Worm (Caenorhabditis elegans) whole organism, L4 larva: ENCODE measurements around the gene C05A2.4.

Experiments used
- F10B5.3 ChIP-seq: sonication (generic microtip); optimal IDR thresholded peaks from 2 replicates; lab custom pipeline; 2016; ENCODE audit warnings: mild to moderate bottlenecking, missing genetic modification characterization, missing compliant biosample characterization
- F37D6.2 ChIP-seq: sonication (generic microtip); optimal IDR thresholded peaks from 2 replicates; lab custom pipeline; 2016; ENCODE audit warnings: mild to moderate bottlenecking, missing genetic modification characterization, missing compliant biosample characterization
- R02D3.7 ChIP-seq: fragments of 150-350 bp; sonication (generic microtip); optimal IDR thresholded peaks from 3 replicates; lab custom pipeline; 2014; ENCODE audit warnings: missing biosample characterization, missing genetic modification characterization
- Y75B8A.6 ChIP-seq: fragments of 200-800 bp; sonication (Bioruptor generic); IDR thresholded peaks from 2 replicates; pipeline ENCODE4 v1.3.6; 2022; ENCODE audit warnings: missing genetic modification reagents, missing genetic modification characterization, missing compliant biosample characterization
- ZK546.5 ChIP-seq, 2 experiments: sonication (generic microtip); optimal IDR thresholded peaks; 2 replicates each; lab custom pipeline; 2017; ENCODE audit warnings: missing biosample characterization in 2 of 2, missing genetic modification characterization in 2 of 2
- aha-1 ChIP-seq: fragments of 150-350 bp; peaks from one replicate; lab custom pipeline; 2014; ENCODE audit warnings: missing biosample characterization, missing genetic modification characterization
- ceh-28 ChIP-seq: fragments of 150-350 bp; optimal IDR thresholded peaks from 2 replicates; lab custom pipeline; 2014; ENCODE audit warnings: missing biosample characterization, missing genetic modification reagents, missing genetic modification characterization
- daf-12 ChIP-seq: fragments of 150-350 bp; optimal IDR thresholded peaks from 2 replicates; lab custom pipeline; 2014; ENCODE audit warnings: missing biosample characterization, missing genetic modification reagents, missing genetic modification characterization
- dmd-6 ChIP-seq: fragments of 200-800 bp; sonication (Bioruptor generic); IDR thresholded peaks from 2 replicates; pipeline ENCODE4 v1.3.6; 2022; ENCODE audit warnings: missing genetic modification reagents, missing genetic modification characterization, missing compliant biosample characterization
- dmd-8 ChIP-seq: fragments of 200-800 bp; sonication (Bioruptor generic); IDR thresholded peaks from 2 replicates; pipeline ENCODE4 v1.3.6; 2022; ENCODE audit warnings: missing genetic modification characterization, missing compliant biosample characterization
- dmd-9 ChIP-seq: fragments of 200-800 bp; sonication (Bioruptor generic); IDR thresholded peaks from 2 replicates; pipeline ENCODE4 v1.3.6; 2022; ENCODE audit warnings: missing genetic modification reagents, missing genetic modification characterization, missing compliant biosample characterization
- dve-1 ChIP-seq: sonication (generic microtip); optimal IDR thresholded peaks from 2 replicates; lab custom pipeline; 2017; ENCODE audit warnings: antibody characterized with exemption, mild to moderate bottlenecking, missing genetic modification characterization, missing compliant biosample characterization; ENCODE audit not compliant: insufficient read depth
- hlh-11 ChIP-seq: fragments of 200-800 bp; sonication (Bioruptor generic); optimal IDR thresholded peaks from 2 replicates; lab custom pipeline; 2018; ENCODE audit warnings: mild to moderate bottlenecking, missing genetic modification characterization, missing compliant biosample characterization
- hlh-30 ChIP-seq: sonication (generic microtip); optimal IDR thresholded peaks from 2 replicates; lab custom pipeline; 2017; ENCODE audit warnings: antibody characterized with exemption, mild to moderate bottlenecking, missing genetic modification characterization, missing compliant biosample characterization; ENCODE audit not compliant: insufficient read depth
- hmg-1.1 ChIP-seq: fragments of 200-800 bp; sonication (Bioruptor generic); IDR thresholded peaks from 2 replicates; pipeline ENCODE4 v1.3.6; 2022; ENCODE audit warnings: missing genetic modification reagents, missing genetic modification characterization, missing compliant biosample characterization
- jun-1 ChIP-seq: fragments of 150-350 bp; optimal IDR thresholded peaks from 2 replicates; lab custom pipeline; 2014; ENCODE audit warnings: missing biosample characterization, missing genetic modification reagents, missing genetic modification characterization
- lim-7 ChIP-seq: fragments of 200-800 bp; sonication (Bioruptor generic); IDR thresholded peaks from 2 replicates; pipeline ENCODE4 v1.3.6; 2022; ENCODE audit warnings: missing genetic modification characterization, missing compliant biosample characterization
- lsy-2 ChIP-seq, 2 experiments: fragments of 150-350 bp in 1 of 2; sonication (generic microtip) in 1 of 2; optimal IDR thresholded peaks; 2 replicates each; lab custom pipeline; 2014 to 2017; ENCODE audit warnings: missing biosample characterization in 2 of 2, missing genetic modification characterization in 2 of 2
- madf-5 ChIP-seq, 2 experiments: fragments of 200-800 bp; sonication (Bioruptor generic); IDR thresholded peaks; 2 replicates each; pipeline ENCODE4 v1.3.6; 2022; ENCODE audit warnings: missing compliant biosample characterization in 2 of 2, missing genetic modification characterization in 2 of 2
- mdl-1 ChIP-seq, 2 experiments: fragments of 150-350 bp in 1 of 2; sonication (generic microtip) in 1 of 2; optimal IDR thresholded peaks; 2 replicates each; lab custom pipeline; 2014 to 2017; ENCODE audit warnings: missing biosample characterization in 2 of 2, missing genetic modification characterization in 2 of 2
- mdt-29 ChIP-seq: fragments of 200-800 bp; sonication (Bioruptor generic); IDR thresholded peaks from 2 replicates; pipeline ENCODE4 v1.3.6; 2022; ENCODE audit warnings: missing genetic modification reagents, missing genetic modification characterization, missing compliant biosample characterization
- mep-1 ChIP-seq: fragments of 150-350 bp; sonication (generic microtip); optimal IDR thresholded peaks from 3 replicates; lab custom pipeline; 2014; ENCODE audit warnings: missing biosample characterization, missing genetic modification characterization
- mes-2 ChIP-seq: sonication (generic microtip); optimal IDR thresholded peaks from 2 replicates; lab custom pipeline; 2016; ENCODE audit warnings: missing genotype, mild to moderate bottlenecking, missing genetic modification characterization, missing compliant biosample characterization; ENCODE audit not compliant: poor library complexity, severe bottlenecking
- mxl-2 ChIP-seq: fragments of 200-800 bp; sonication (Bioruptor generic); conservative IDR thresholded peaks from 2 replicates; pipeline ENCODE4 v1.3.6; 2022; ENCODE audit warnings: missing genetic modification reagents, missing genetic modification characterization, missing compliant biosample characterization
- mxl-3 ChIP-seq: fragments of 200-800 bp; sonication (Bioruptor generic); optimal IDR thresholded peaks from 2 replicates; lab custom pipeline; 2018; ENCODE audit warnings: mild to moderate bottlenecking, missing genetic modification characterization, missing compliant biosample characterization
- nhr-102 ChIP-seq: sonication (generic microtip); optimal IDR thresholded peaks from 2 replicates; lab custom pipeline; 2016; ENCODE audit warnings: mild to moderate bottlenecking, missing genetic modification characterization, moderate library complexity, missing compliant biosample characterization
- nhr-11 ChIP-seq: fragments of 150-350 bp; optimal IDR thresholded peaks from 2 replicates; lab custom pipeline; 2014; ENCODE audit warnings: missing biosample characterization, missing genetic modification characterization
- nhr-25 ChIP-seq: sonication (generic microtip); optimal IDR thresholded peaks from 2 replicates; lab custom pipeline; 2017; ENCODE audit warnings: missing genetic modification characterization, mild to moderate bottlenecking, missing compliant biosample characterization, antibody characterized with exemption, moderate library complexity, borderline replicate concordance; ENCODE audit not compliant: insufficient read depth
- nhr-28 ChIP-seq: fragments of 150-350 bp; optimal IDR thresholded peaks from 2 replicates; lab custom pipeline; 2014; ENCODE audit warnings: missing biosample characterization, missing genetic modification characterization
- nhr-42 ChIP-seq: fragments of 200-800 bp; sonication (Bioruptor generic); IDR thresholded peaks from 2 replicates; pipeline ENCODE4 v1.3.6; 2022; ENCODE audit warnings: missing genetic modification characterization, missing compliant biosample characterization
- nhr-48 ChIP-seq: sonication (generic microtip); optimal IDR thresholded peaks from 2 replicates; lab custom pipeline; 2016; ENCODE audit warnings: mild to moderate bottlenecking, missing genetic modification characterization, missing compliant biosample characterization
- pha-4 ChIP-seq, 2 experiments: fragments of 150-350 bp in 1 of 2; fragments of 200-800 bp in 1 of 2; sonication (Bioruptor generic) in 1 of 2; IDR thresholded peaks in 1 of 2; optimal IDR thresholded peaks in 1 of 2; 2 replicates each; pipeline versions ENCODE4 v1.3.6 to Lab custom; 2014 to 2022; ENCODE audit warnings: missing genetic modification characterization in 2 of 2, missing genetic modification reagents in 2 of 2, missing biosample characterization in 1 of 2, missing compliant biosample characterization in 1 of 2
- rbr-2 ChIP-seq: sonication (generic microtip); optimal IDR thresholded peaks from 2 replicates; lab custom pipeline; 2016; ENCODE audit warnings: missing genotype, missing genetic modification characterization, missing compliant biosample characterization
- spr-1 ChIP-seq: sonication (generic microtip); optimal IDR thresholded peaks from 2 replicates; lab custom pipeline; 2016; ENCODE audit warnings: mild to moderate bottlenecking, missing genetic modification characterization, missing compliant biosample characterization
- spr-3 ChIP-seq: fragments of 200-800 bp; sonication (Bioruptor generic); optimal IDR thresholded peaks from 2 replicates; lab custom pipeline; 2018; ENCODE audit warnings: mild to moderate bottlenecking, missing genetic modification characterization, missing compliant biosample characterization
- unc-39 ChIP-seq: sonication (generic microtip); optimal IDR thresholded peaks from 2 replicates; lab custom pipeline; 2017; ENCODE audit warnings: missing biosample characterization, missing genetic modification characterization
- unc-62 ChIP-seq, 3 experiments: fragments of 150-350 bp in 1 of 3; sonication (generic microtip); optimal IDR thresholded peaks in 2 of 3; peaks in 1 of 3; 1 replicate in 1 of 3; 2 replicates in 2 of 3; lab custom pipeline; 2014 to 2017; ENCODE audit warnings: missing biosample characterization in 3 of 3, missing genetic modification characterization in 3 of 3, missing genetic modification reagents in 3 of 3, missing genotype in 1 of 3
- zfp-3 ChIP-seq: fragments of 200-800 bp; sonication (Bioruptor generic); conservative IDR thresholded peaks from 2 replicates; pipeline ENCODE4 v1.3.6; 2022; ENCODE audit warnings: missing genetic modification reagents, missing genetic modification characterization, missing compliant biosample characterization
- zip-2 ChIP-seq: fragments of 150-350 bp; optimal IDR thresholded peaks from 2 replicates; lab custom pipeline; 2014; ENCODE audit warnings: missing biosample characterization, missing genetic modification characterization
- ztf-7 ChIP-seq: fragments of 150-350 bp; optimal IDR thresholded peaks from 2 replicates; lab custom pipeline; 2014; ENCODE audit warnings: missing biosample characterization, missing genetic modification characterization

Gene C05A2.4

ce11 chrV:10716865-10717713, 21.8 kb downstream of the C05A2.4 start (continued):
- TF ChIP-seq hmg-1.1 (GFP tag; lab: Robert Waterston, UW) (peak; percentile 15; the same call in 1 of the 2 replicates), nhr-48 (tag; lab: Kevin White, UChicago) (peak; percentile 52), F37D6.2 (tag; lab: Kevin White, UChicago) (peak; percentile 8), rbr-2 (peak; percentile 6), dmd-6 (GFP tag; lab: Robert Waterston, UW) (peak; percentile 20; the same call in 1 of the 2 replicates), nhr-102 (no peak), aha-1 (tag; lab: Kevin White, UChicago) (peak; percentile 99), lsy-2 (tag; optimal IDR thresholded peaks at IDR 0.05; lab: Kevin White, UChicago) (peak; percentile 29 to 44), daf-12 (tag; lab: Kevin White, UChicago) (no peak), mes-2 (tag; lab: Kevin White, UChicago) (peak; percentile 31), spr-1 (tag; lab: Kevin White, UChicago) (no peak), nhr-25 (tag; lab: Kevin White, UChicago) (peak; percentile 92), mdl-1 (tag; optimal IDR thresholded peaks at IDR 0.05; lab: Kevin White, UChicago) (peak; percentile 60 to 91), ZK546.5 (tag; optimal IDR thresholded peaks at IDR 0.05; lab: Kevin White, UChicago) (no peak), Y75B8A.6 (GFP tag; lab: Robert Waterston, UW) (0 out of 2 replicates have a peak, but pooled peaks have one; percentile 3), ztf-7 (tag; lab: Kevin White, UChicago) (no peak)
- TF ChIP-seq, all 104 proteins: peak for 24

ce11 chrV:10718037-10718436, 22.8 kb downstream of the C05A2.4 start:
- TF ChIP-seq nhr-11 (tag; lab: Kevin White, UChicago) (no peak), ZK546.5 (tag; optimal IDR thresholded peaks at IDR 0.05; lab: Kevin White, UChicago) (no peak), mxl-3 (no peak), unc-39 (tag; lab: Kevin White, UChicago) (no peak)

DNA sequence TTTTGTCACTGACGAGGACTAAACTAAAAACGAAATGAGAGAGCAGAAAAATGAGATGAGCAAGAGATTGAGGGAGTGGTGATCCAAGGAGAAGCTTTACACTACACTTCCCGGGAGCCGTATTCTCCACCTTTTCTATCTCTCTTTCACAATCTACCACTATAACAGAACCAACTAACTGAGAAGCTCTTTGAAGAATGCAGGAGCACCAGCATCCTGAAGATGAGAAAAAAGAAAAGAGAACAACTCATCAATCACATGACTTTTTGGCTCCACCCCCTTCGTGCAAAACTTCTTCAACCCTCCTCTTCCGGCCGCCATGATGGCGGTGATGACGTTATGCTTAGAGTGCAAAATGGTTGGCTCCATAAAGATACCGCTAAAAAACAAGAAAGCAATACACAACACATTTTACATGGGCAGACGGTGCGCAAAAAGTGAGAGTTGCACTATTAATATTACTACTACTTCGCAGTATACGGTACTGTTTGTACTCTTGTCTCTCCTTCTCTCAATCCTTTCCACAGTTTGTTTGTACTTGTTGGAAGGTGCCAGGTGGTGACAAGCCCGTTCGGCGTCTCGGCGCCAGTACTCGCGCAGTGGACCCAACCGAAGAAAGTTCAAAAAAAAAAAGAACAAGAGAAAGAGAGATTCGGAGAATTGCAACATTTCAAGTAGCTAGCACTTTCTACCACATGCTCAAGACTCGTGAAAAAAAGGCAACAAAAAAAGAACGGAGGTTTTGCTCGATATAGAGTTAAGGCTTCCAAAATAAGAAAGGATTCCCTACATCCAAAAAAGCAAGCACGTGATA, 23.9 kb downstream of the C05A2.4 start:
- TF ChIP-seq madf-5 (GFP tag; IDR thresholded peaks at IDR 0.05; lab: Robert Waterston, UW) (no peak), mes-2 (tag; lab: Kevin White, UChicago) (no peak), ztf-7 (tag; lab: Kevin White, UChicago) (no peak), jun-1 (no peak), nhr-11 (tag; lab: Kevin White, UChicago) (peak; percentile 76), dve-1 (tag; lab: Kevin White, UChicago) (no peak), nhr-28 (tag; lab: Kevin White, UChicago) (peak; percentile 2), F10B5.3 (tag; lab: Kevin White, UChicago) (no peak), ceh-28 (tag; lab: Kevin White, UChicago) (no peak), mdt-29 (GFP tag; lab: Robert Waterston, UW) (no peak), dmd-9 (GFP tag; lab: Robert Waterston, UW) (no peak), dmd-8 (GFP tag; lab: Robert Waterston, UW) (no peak), zfp-3 (GFP tag; lab: Robert Waterston, UW) (no peak), pha-4 (GFP tag; IDR thresholded peaks at IDR 0.05; lab: Robert Waterston, UW) (0 out of 2 replicates have a peak, but pooled peaks have one; percentile 60), pha-4 (tag; optimal IDR thresholded peaks at IDR 0.05; lab: Kevin White, UChicago) (no peak), lim-7 (GFP tag; lab: Robert Waterston, UW) (no peak), dmd-6 (GFP tag; lab: Robert Waterston, UW) (peak; percentile 19; the same call in 1 of the 2 replicates), mxl-3 (no peak), nhr-42 (no peak), ZK546.5 (tag; optimal IDR thresholded peaks at IDR 0.05; lab: Kevin White, UChicago) (no peak), mxl-2 (GFP tag; lab: Robert Waterston, UW) (no peak), mep-1 (peak; percentile 47), R02D3.7 (tag; lab: Kevin White, UChicago) (no peak), zip-2 (no peak), spr-3 (GFP tag; lab: Kevin White, UChicago) (no peak), hlh-30 (peak; percentile 70), nhr-102 (no peak), aha-1 (tag; lab: Kevin White, UChicago) (peak; percentile 80), unc-62 (GFP tag; optimal IDR thresholded peaks at IDR 0.05 in 1 of 2; lab: Kevin White, UChicago) (peak in 1 of 2 experiments; percentile 92), unc-62 (tag; optimal IDR thresholded peaks at IDR 0.05; lab: Kevin White, UChicago) (no peak), hlh-11 (tag; lab: Kevin White, UChicago) (peak; percentile 6), spr-1 (tag; lab: Kevin White, UChicago) (no peak)
